Worm (Caenorhabditis elegans) whole organism, L1 larva: ENCODE measurements around the gene srh-220.

Experiments
- aly-2 ChIP-seq: fragments of 150-350 bp; optimal IDR thresholded peaks from 2 replicates; lab custom pipeline; 2014; ENCODE audit warnings: missing biosample characterization, missing genetic modification characterization
- ama-1 ChIP-seq: fragments of 150-350 bp; optimal IDR thresholded peaks from 2 replicates; lab custom pipeline; 2014
- efl-1 ChIP-seq, 4 experiments: fragments of 150-350 bp; optimal IDR thresholded peaks in 3 of 4; peaks in 1 of 4; 1 replicate in 1 of 4; 2 replicates in 3 of 4; lab custom pipeline; 2014; ENCODE audit warnings: missing biosample characterization in 2 of 4, missing genetic modification characterization in 2 of 4, missing genetic modification reagents in 2 of 4
- elt-3 ChIP-seq, 6 experiments: fragments of 150-350 bp in 1 of 6; sonication (generic microtip); optimal IDR thresholded peaks; 2 replicates each; lab custom pipeline; 2017 to 2018; ENCODE audit warnings: missing biosample characterization in 6 of 6, missing genetic modification characterization in 6 of 6, inconsistent platforms in 1 of 6
- lir-3 ChIP-seq: sonication (generic microtip); optimal IDR thresholded peaks from 2 replicates; lab custom pipeline; 2016; ENCODE audit warnings: mild to moderate bottlenecking, missing genetic modification characterization, moderate library complexity, missing compliant biosample characterization; ENCODE audit not compliant: poor library complexity
- nhr-11 ChIP-seq: fragments of 150-350 bp; optimal IDR thresholded peaks from 2 replicates; lab custom pipeline; 2014; ENCODE audit warnings: missing biosample characterization, missing genetic modification characterization
- nhr-28 ChIP-seq: fragments of 150-350 bp; optimal IDR thresholded peaks from 2 replicates; lab custom pipeline; 2014; ENCODE audit warnings: missing biosample characterization, missing genetic modification characterization
- sptf-1 ChIP-seq: fragments of 150-350 bp; optimal IDR thresholded peaks from 2 replicates; lab custom pipeline; 2014; ENCODE audit warnings: missing biosample characterization, missing genetic modification characterization
- unc-62 ChIP-seq: fragments of 150-350 bp; optimal IDR thresholded peaks from 2 replicates; lab custom pipeline; 2014; ENCODE audit warnings: missing biosample characterization, missing genetic modification reagents, missing genetic modification characterization
- zag-1 ChIP-seq: fragments of 150-350 bp; optimal IDR thresholded peaks from 2 replicates; lab custom pipeline; 2014; ENCODE audit warnings: missing biosample characterization, missing genetic modification characterization

DNA sequence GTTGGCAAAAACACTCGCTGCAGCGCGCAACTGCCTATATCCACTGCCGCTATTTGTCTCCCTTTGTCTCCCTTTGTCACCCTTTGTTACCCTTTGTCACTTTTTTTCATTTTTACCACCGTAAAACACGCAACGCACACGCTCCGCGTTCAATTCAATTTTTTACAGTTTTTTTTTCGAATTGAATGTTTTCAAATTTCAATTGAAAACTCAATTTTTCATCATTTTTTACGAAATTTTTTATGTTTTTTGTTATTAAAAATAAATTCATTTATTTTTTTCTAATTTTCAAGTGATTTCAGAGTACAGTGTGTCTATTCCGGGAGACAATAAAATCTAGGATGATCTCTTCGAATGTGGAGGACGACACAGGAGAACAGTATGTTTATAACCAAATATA, 34.8 kb downstream of the srh-220 start, which contains the start of gene Y46C8AL.11:
- TF ChIP-seq efl-1 (optimal IDR thresholded peaks at IDR 0.05; lab: Kevin White, UChicago) (no peak), efl-1 (GFP tag; optimal IDR thresholded peaks at IDR 0.05 in 1 of 2; lab: Kevin White, UChicago) (no peak), lir-3 (tag; lab: Kevin White, UChicago) (no peak), zag-1 (tag; lab: Kevin White, UChicago) (no peak), nhr-28 (tag; lab: Kevin White, UChicago) (no peak), aly-2 (tag; lab: Kevin White, UChicago) (no peak), ama-1 (lab: Kevin White, UChicago) (no peak), elt-3 (tag; optimal IDR thresholded peaks at IDR 0.05; lab: Kevin White, UChicago) (no peak), sptf-1 (no peak), nhr-11 (no peak), unc-62 (GFP tag; lab: Kevin White, UChicago) (no peak)
